Worm (Caenorhabditis elegans) whole organism, L2 larva: ENCODE data around the gene mtm-9.

ENCODE experiments used
- aly-2 ChIP-seq: fragments of 150-350 bp; optimal IDR thresholded peaks from 2 replicates; lab custom pipeline; 2014; ENCODE audit warnings: missing biosample characterization, missing genetic modification characterization
- ama-1 ChIP-seq: fragments of 150-350 bp; optimal IDR thresholded peaks from 2 replicates; lab custom pipeline; 2018; ENCODE audit warnings: inconsistent platforms
- ceh-16 ChIP-seq: fragments of 150-350 bp; optimal IDR thresholded peaks from 2 replicates; lab custom pipeline; 2014; ENCODE audit warnings: missing biosample characterization, missing genetic modification characterization
- crh-2 ChIP-seq: sonication (generic microtip); optimal IDR thresholded peaks from 2 replicates; lab custom pipeline; 2017; ENCODE audit warnings: missing biosample characterization, missing genetic modification characterization
- egl-27 ChIP-seq: sonication (generic microtip); optimal IDR thresholded peaks from 3 replicates; lab custom pipeline; 2017; ENCODE audit warnings: missing biosample characterization, missing genetic modification reagents, missing genetic modification characterization
- lsy-2 ChIP-seq, 2 experiments: fragments of 150-350 bp in 1 of 2; sonication (generic microtip) in 1 of 2; optimal IDR thresholded peaks; 2 replicates each; lab custom pipeline; 2014 to 2017; ENCODE audit warnings: missing biosample characterization in 2 of 2, missing genetic modification characterization in 2 of 2
- nhr-21 ChIP-seq: fragments of 150-350 bp; optimal IDR thresholded peaks from 2 replicates; lab custom pipeline; 2014; ENCODE audit warnings: missing biosample characterization, missing genetic modification characterization
- nhr-25 ChIP-seq: fragments of 150-350 bp; sonication (generic microtip); optimal IDR thresholded peaks from 3 replicates; lab custom pipeline; 2014; ENCODE audit warnings: missing biosample characterization, missing genetic modification characterization
- sem-4 ChIP-seq: fragments of 150-350 bp; optimal IDR thresholded peaks from 2 replicates; lab custom pipeline; 2014; ENCODE audit warnings: missing biosample characterization, missing genetic modification reagents, missing genetic modification characterization
- sma-3 ChIP-seq: sonication (generic microtip); optimal IDR thresholded peaks from 2 replicates; lab custom pipeline; 2016; ENCODE audit warnings: missing genetic modification reagents, missing genetic modification characterization, missing compliant biosample characterization
- unc-39 ChIP-seq: fragments of 150-350 bp; optimal IDR thresholded peaks from 2 replicates; lab custom pipeline; 2014; ENCODE audit warnings: missing biosample characterization, missing genetic modification characterization
- zag-1 ChIP-seq: fragments of 150-350 bp; optimal IDR thresholded peaks from 2 replicates; lab custom pipeline; 2014; ENCODE audit warnings: missing biosample characterization, missing genetic modification characterization
- ztf-11 ChIP-seq: sonication (generic microtip); optimal IDR thresholded peaks from 2 replicates; lab custom pipeline; 2017; ENCODE audit warnings: missing biosample characterization, missing genetic modification characterization

DNA sequence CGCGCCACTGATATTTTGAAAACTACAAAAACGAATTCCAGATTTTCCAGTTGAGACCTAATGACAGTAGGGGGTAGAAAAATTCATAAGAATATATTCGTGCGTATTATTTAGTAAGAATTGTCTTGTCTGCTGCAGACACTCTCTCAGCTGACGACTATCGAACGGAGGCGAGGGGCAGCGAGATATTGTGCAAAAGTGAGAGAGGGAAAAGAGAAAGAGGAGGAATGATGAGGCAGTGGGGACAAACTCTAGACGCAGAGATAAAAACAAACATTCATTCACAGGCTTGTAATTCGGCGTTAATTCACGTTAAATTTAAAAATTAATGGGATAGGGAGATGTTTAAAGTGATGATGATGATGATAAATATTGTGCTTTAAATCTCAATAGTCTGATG, 13.5 kb downstream of the mtm-9 start, which contains the start of gene gid-7:
- peak in 1 of 2 experiments; percentile 43 for TF ChIP-seq lsy-2 (tag; optimal IDR thresholded peaks at IDR 0.05; lab: Kevin White, UChicago)
- peak; percentile 38 for TF ChIP-seq nhr-25 (tag; lab: Kevin White, UChicago)
- no peak for TF ChIP-seq aly-2
- no peak for TF ChIP-seq ztf-11 (tag; lab: Kevin White, UChicago)
- peak; percentile 44 for TF ChIP-seq crh-2 (tag; lab: Kevin White, UChicago)
- TF ChIP-seq sem-4 (tag; lab: Kevin White, UChicago) = no peak
- no peak for TF ChIP-seq egl-27 (tag; lab: Kevin White, UChicago)
- no peak for TF ChIP-seq zag-1
- TF ChIP-seq ama-1 (lab: Kevin White, UChicago) = no peak
- no peak for TF ChIP-seq ceh-16
- no peak for TF ChIP-seq sma-3 (GFP tag; lab: Kevin White, UChicago)
- TF ChIP-seq unc-39 (tag; lab: Kevin White, UChicago) = no peak
- TF ChIP-seq nhr-21 (tag; lab: Kevin White, UChicago) = peak; percentile 18
